Fruit fly (Drosophila melanogaster) whole organism, wandering third instar larva: ENCODE data around the gene CG13659.
A peak's percentile ranks its signal among the peaks of the same experiment; 100 is the strongest.

Experiments used
- CG32264 ChIP-seq: fragments of 200-800 bp; sonication (Bioruptor generic); optimal IDR thresholded peaks from 2 replicates; lab custom pipeline; 2016; ENCODE audit warnings: missing biosample characterization, missing genetic modification characterization
- Dfd ChIP-seq: fragments of >200 bp; optimal IDR thresholded peaks from 2 replicates; lab custom pipeline; 2017; ENCODE audit warnings: missing biosample characterization, missing genetic modification characterization
- Dif ChIP-seq: fragments of 200-275, 200-300 bp; sonication (Bioruptor generic); optimal IDR thresholded peaks from 2 replicates; lab custom pipeline; 2018; ENCODE audit warnings: missing biosample characterization, missing genetic modification characterization; ENCODE audit not compliant: partially characterized antibody
- GATAd ChIP-seq: sonication (Bioruptor generic); optimal IDR thresholded peaks from 2 replicates; lab custom pipeline; 2016; ENCODE audit warnings: missing biosample characterization, missing genetic modification characterization
- HLH106 ChIP-seq: fragments of 200-800 bp; optimal IDR thresholded peaks from 3 replicates; lab custom pipeline; 2019; ENCODE audit warnings: missing biosample characterization, mild to moderate bottlenecking, missing genetic modification characterization, moderate library complexity
- Hnf4 ChIP-seq: fragments of 200-800 bp; sonication (Bioruptor generic); optimal IDR thresholded peaks from 2 replicates; lab custom pipeline; 2016; ENCODE audit warnings: missing biosample characterization, mild to moderate bottlenecking, missing genetic modification characterization
- Hr83 ChIP-seq: fragments of 200-300 bp; sonication (Bioruptor generic); optimal IDR thresholded peaks from 2 replicates; lab custom pipeline; 2016; ENCODE audit warnings: missing biosample characterization, mild to moderate bottlenecking, missing genetic modification characterization, moderate library complexity; ENCODE audit not compliant: poor library complexity, severe bottlenecking
- Mio ChIP-seq: sonication (Bioruptor generic); optimal IDR thresholded peaks from 2 replicates; lab custom pipeline; 2016; ENCODE audit warnings: missing biosample characterization, missing genetic modification characterization
- Myc ChIP-seq: fragments of >200 bp; optimal IDR thresholded peaks from 2 replicates; lab custom pipeline; 2017
- N ChIP-seq: fragments of >200 bp; optimal IDR thresholded peaks from 2 replicates; lab custom pipeline; 2018; ENCODE audit warnings: missing biosample characterization, missing external identifiers, missing genetic modification characterization
- OdsH ChIP-seq: fragments of 200-800 bp; sonication (Bioruptor generic); optimal IDR thresholded peaks from 2 replicates; lab custom pipeline; 2016; ENCODE audit warnings: missing biosample characterization, mild to moderate bottlenecking, missing genetic modification characterization
- Rel ChIP-seq, 2 experiments: fragments of 200-800 bp; sonication (Bioruptor generic) in 1 of 2; optimal IDR thresholded peaks; 2 replicates in 1 of 2; 3 replicates in 1 of 2; lab custom pipeline; 2016 to 2019; ENCODE audit warnings: mild to moderate bottlenecking in 2 of 2, missing biosample characterization in 2 of 2, missing genetic modification characterization in 2 of 2, moderate library complexity in 1 of 2
- Sp1 ChIP-seq: fragments of 200-800 bp; sonication (Bioruptor generic); optimal IDR thresholded peaks from 3 replicates; lab custom pipeline; 2019; ENCODE audit warnings: missing biosample characterization, mild to moderate bottlenecking, missing genetic modification characterization, moderate library complexity
- Vsx2 ChIP-seq: fragments of 200-300, 225-300 bp; sonication (Bioruptor generic); optimal IDR thresholded peaks from 2 replicates; lab custom pipeline; 2018; ENCODE audit warnings: missing biosample characterization, missing genetic modification characterization; ENCODE audit not compliant: partially characterized antibody
- br ChIP-seq: fragments of 200-800 bp; sonication (Bioruptor generic); optimal IDR thresholded peaks from 2 replicates; lab custom pipeline; 2016; ENCODE audit warnings: missing biosample characterization, missing genetic modification characterization
- dl ChIP-seq, 2 experiments: fragments of 175-275, 200-275 bp in 1 of 2; fragments of 200-275 bp in 1 of 2; sonication (Bioruptor generic); optimal IDR thresholded peaks; lab custom pipeline; 2018; ENCODE audit warnings: mild to moderate bottlenecking in 2 of 2, missing biosample characterization in 2 of 2, missing genetic modification characterization in 2 of 2, moderate library complexity in 2 of 2; ENCODE audit not compliant: partially characterized antibody in 2 of 2, insufficient read depth in 1 of 2
- dmrt93B ChIP-seq: fragments of 200-800 bp; sonication (Bioruptor generic); optimal IDR thresholded peaks from 2 replicates; lab custom pipeline; 2018; ENCODE audit warnings: missing biosample characterization, mild to moderate bottlenecking, missing genetic modification characterization
- ey ChIP-seq: fragments of 200-800 bp; sonication (Bioruptor generic); optimal IDR thresholded peaks from 2 replicates; lab custom pipeline; 2016; ENCODE audit warnings: missing biosample characterization, missing genetic modification characterization
- foxo ChIP-seq, 2 experiments: fragments of 200-800 bp; sonication (Bioruptor generic); optimal IDR thresholded peaks; 2 replicates in 1 of 2; 3 replicates in 1 of 2; lab custom pipeline; 2016 to 2017; ENCODE audit warnings: missing biosample characterization in 2 of 2, missing genetic modification characterization in 2 of 2
- fru ChIP-seq: fragments of 200-800 bp; sonication (Bioruptor generic); optimal IDR thresholded peaks from 3 replicates; lab custom pipeline; 2016; ENCODE audit warnings: missing biosample characterization, mild to moderate bottlenecking, missing genetic modification characterization
- h ChIP-seq: fragments of 200-800 bp; sonication (Bioruptor generic); optimal IDR thresholded peaks from 3 replicates; lab custom pipeline; 2016; ENCODE audit warnings: missing biosample characterization, mild to moderate bottlenecking, missing genetic modification characterization
- jim ChIP-seq: fragments of 175-275, 200-325 bp; sonication (Bioruptor generic); optimal IDR thresholded peaks from 2 replicates; lab custom pipeline; 2016; ENCODE audit warnings: missing biosample characterization, mild to moderate bottlenecking, missing genetic modification characterization
- lola ChIP-seq: fragments of >200 bp; optimal IDR thresholded peaks from 2 replicates; lab custom pipeline; 2017; ENCODE audit warnings: missing biosample characterization, missing genetic modification characterization
- pan ChIP-seq: fragments of >200 bp; optimal IDR thresholded peaks from 2 replicates; lab custom pipeline; 2017
- psq ChIP-seq: fragments of 200-800 bp; sonication (Bioruptor generic); optimal IDR thresholded peaks from 3 replicates; lab custom pipeline; 2017; ENCODE audit warnings: missing biosample characterization, mild to moderate bottlenecking, missing genetic modification characterization, moderate library complexity
- rgr ChIP-seq: fragments of 200-800 bp; sonication (Bioruptor generic); optimal IDR thresholded peaks from 3 replicates; lab custom pipeline; 2016; ENCODE audit warnings: missing biosample characterization, mild to moderate bottlenecking, missing genetic modification characterization
- sage ChIP-seq: fragments of 200-800 bp; sonication (Bioruptor generic); optimal IDR thresholded peaks from 2 replicates; lab custom pipeline; 2016; ENCODE audit warnings: missing biosample characterization, mild to moderate bottlenecking, missing genetic modification characterization
- woc ChIP-seq: sonication (Bioruptor generic); optimal IDR thresholded peaks from 2 replicates; lab custom pipeline; 2016; ENCODE audit warnings: missing biosample characterization, mild to moderate bottlenecking, missing genetic modification characterization

CG13659 gene

DNA sequence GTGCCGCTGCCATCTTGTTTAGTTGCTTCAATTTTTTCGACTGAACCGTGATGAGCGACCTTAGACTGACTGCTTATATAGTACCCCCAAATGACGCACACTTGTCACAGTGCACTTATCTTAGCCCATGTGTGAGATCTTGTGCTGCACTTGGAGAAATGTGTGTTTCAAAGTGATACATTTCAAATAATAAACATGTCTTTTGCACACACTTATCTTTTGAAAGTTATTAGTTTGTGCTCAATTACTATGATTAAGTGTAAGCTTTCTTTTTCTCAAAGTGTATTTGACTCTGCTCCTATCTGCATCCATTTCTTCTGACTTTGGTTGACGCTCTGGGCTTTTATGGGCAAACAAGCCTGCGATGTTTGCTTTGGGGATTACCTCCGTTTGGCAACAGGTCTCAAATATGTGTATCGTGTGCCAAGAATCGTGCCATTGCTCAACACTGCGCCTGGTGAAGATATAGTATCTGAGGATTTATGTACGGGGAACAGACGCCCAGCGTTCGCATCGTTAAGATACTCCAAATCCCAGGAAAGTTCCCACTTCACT lies 20.8 kb upstream of the CG13659 start, which contains the start of gene CG10514:
Gene CG10514 (minus strand): TSS at position 51 of the 555 bp plus-strand sequence.
- TF ChIP-seq Vsx2, result no peak
- peak in 1 of 2 experiments; percentile 18 for TF ChIP-seq foxo (GFP tag; optimal IDR thresholded peaks at IDR 0.05; lab: Kevin White, UChicago)
- TF ChIP-seq ey, result peak; percentile 4
- peak; percentile 36 for TF ChIP-seq br (GFP tag; lab: Kevin White, UChicago)
- TF ChIP-seq rgr (GFP tag; lab: Kevin White, UChicago), result peak; percentile 24
- peak; percentile 18 for TF ChIP-seq psq (GFP tag; lab: Kevin White, UChicago)
- peak; percentile 77 for TF ChIP-seq Hr83 (GFP tag; lab: Kevin White, UChicago)
- peak; percentile 13 for TF ChIP-seq fru (GFP tag; lab: Kevin White, UChicago)
- TF ChIP-seq Sp1, result peak; percentile 10
- TF ChIP-seq HLH106 (tag; lab: Kevin White, UChicago), result no peak
- peak; percentile 43 for TF ChIP-seq OdsH (GFP tag; lab: Kevin White, UChicago)

DNA sequence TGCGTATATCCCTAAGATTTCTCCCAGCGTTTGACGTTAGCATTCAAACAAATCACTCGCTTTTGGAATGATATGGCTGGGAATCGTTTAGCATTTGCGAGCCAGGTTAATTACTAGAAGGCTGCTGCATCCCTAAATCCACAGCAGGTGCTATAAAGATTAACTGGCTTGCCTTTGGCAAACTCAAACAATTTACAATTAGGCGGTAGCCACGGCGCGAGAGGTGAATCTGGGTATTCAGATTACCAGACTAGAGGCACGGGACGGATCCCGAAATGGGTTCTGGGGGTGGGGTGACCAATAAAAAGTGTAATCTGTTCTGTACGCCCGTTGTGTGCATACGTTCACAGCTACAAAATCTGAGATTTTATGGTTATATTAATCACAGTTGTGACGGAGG lies 19.5 kb upstream of the CG13659 start, which contains the start of gene CG11892:
Gene CG11892 (plus strand): TSS at position 384 of the 400 bp plus-strand sequence.
- TF ChIP-seq Sp1 (peak; percentile 55), Myc (lab: Kevin White, UChicago) (no peak), br (GFP tag; lab: Kevin White, UChicago) (peak; percentile 57), fru (GFP tag; lab: Kevin White, UChicago) (peak; percentile 50), GATAd (GFP tag; lab: Kevin White, UChicago) (no peak), Hr83 (GFP tag; lab: Kevin White, UChicago) (peak; percentile 51), Hnf4 (GFP tag; lab: Kevin White, UChicago) (peak; percentile 24), rgr (GFP tag; lab: Kevin White, UChicago) (peak; percentile 36), OdsH (GFP tag; lab: Kevin White, UChicago) (peak; percentile 47), Rel (GFP tag; optimal IDR thresholded peaks at IDR 0.05; lab: Kevin White, UChicago) (no peak), Rel (tag; optimal IDR thresholded peaks at IDR 0.05; lab: Kevin White, UChicago) (no peak), psq (GFP tag; lab: Kevin White, UChicago) (no peak), Vsx2 (no peak), Dfd (GFP tag; lab: Kevin White, UChicago) (no peak), jim (GFP tag; lab: Kevin White, UChicago) (no peak), foxo (GFP tag; optimal IDR thresholded peaks at IDR 0.05; lab: Kevin White, UChicago) (no peak)

DNA sequence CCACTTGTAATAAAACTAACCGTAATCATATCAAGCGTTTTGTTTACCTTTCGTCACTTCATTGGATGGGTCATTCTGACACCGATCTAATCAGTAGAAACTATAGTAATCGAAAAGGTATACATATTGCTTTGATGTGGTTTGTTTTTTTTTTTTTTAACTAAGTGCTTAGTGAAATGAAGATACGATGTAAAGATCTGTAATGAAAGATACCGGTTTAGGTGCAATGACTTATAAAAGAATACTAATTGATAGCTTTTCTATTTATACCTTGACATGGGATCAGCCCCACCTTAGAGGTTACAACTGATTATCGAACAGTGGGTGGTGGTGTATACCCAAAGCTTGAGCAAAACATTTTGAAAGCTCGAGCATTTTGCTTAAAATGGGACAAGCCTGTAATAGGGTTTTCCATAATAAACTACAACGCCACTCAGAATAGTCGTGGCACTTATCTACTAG lies 17.5 kb upstream of the CG13659 start, which contains the start of gene CG31300:
Gene CG31300 (plus strand): TSS at position 412 of the 462 bp plus-strand sequence.
- no peak for TF ChIP-seq Vsx2
- TF ChIP-seq dl (GFP tag; optimal IDR thresholded peaks at IDR 0.05; lab: Kevin White, UChicago; ENCODE audit: insufficient read depth in 1 of 2, partially characterized antibody in 2 of 2), result no peak
- TF ChIP-seq Rel (GFP tag; optimal IDR thresholded peaks at IDR 0.05; lab: Kevin White, UChicago), result no peak
- no peak for TF ChIP-seq Rel (tag; optimal IDR thresholded peaks at IDR 0.05; lab: Kevin White, UChicago)
- no peak for TF ChIP-seq woc (GFP tag; lab: Kevin White, UChicago)
- TF ChIP-seq CG32264 (GFP tag; lab: Kevin White, UChicago), result no peak

DNA sequence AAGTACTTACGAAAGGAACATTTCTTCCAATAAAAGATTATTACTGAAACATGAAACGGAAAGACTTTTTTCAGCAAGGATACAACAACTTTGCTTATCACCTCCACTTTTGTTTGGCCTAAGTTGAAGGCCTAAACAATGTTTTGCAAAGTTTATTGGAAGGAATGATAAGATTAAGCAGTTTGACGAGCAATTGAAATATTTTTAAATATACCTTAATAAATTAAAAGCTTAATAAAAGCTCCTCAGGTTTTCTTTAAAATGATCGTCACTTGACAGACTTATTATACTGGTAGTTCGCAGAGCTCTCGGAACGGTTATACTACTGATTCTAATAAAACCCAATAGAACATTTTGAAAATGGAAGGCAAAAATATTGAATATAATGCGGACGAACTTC lies 15.5 kb upstream of the CG13659 start, which contains the start of gene CG31104:
Gene CG31104 (plus strand): TSS at position 301 of the 400 bp plus-strand sequence.
- no peak for TF ChIP-seq br (GFP tag; lab: Kevin White, UChicago)
- TF ChIP-seq h (GFP tag; lab: Kevin White, UChicago), result no peak

DNA sequence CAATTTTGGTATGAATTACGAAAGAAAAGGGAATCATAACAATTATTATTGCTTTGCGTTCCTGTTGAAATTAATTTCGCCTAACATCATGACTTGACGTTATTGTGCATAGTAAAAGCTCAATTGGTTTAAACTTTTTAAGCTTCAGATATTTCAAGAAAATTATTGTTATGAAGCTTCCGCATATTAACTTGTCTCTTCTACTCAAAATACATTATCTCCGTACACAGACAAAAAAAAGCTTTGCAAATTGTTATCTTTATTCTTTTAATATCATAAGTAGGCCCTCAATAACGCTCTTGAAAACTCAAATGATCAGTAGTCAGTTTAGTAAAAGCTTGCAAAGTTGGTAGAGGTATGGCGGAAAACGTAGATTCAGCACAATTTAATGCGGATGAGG lies 13.6 kb upstream of the CG13659 start, which contains the start of gene CG13658:
Gene CG13658 (plus strand): TSS at position 347 of the 400 bp plus-strand sequence.
- TF ChIP-seq Mio (no peak), fru (GFP tag; lab: Kevin White, UChicago) (no peak), woc (GFP tag; lab: Kevin White, UChicago) (no peak), Myc (lab: Kevin White, UChicago) (no peak), Sp1 (no peak), Hr83 (GFP tag; lab: Kevin White, UChicago) (no peak), N (GFP tag; lab: Kevin White, UChicago) (no peak), lola (GFP tag; lab: Kevin White, UChicago) (no peak), Dif (GFP tag; lab: Kevin White, UChicago) (no peak), CG32264 (GFP tag; lab: Kevin White, UChicago) (no peak), sage (no peak), dl (GFP tag; optimal IDR thresholded peaks at IDR 0.05; lab: Kevin White, UChicago; ENCODE audit: insufficient read depth in 1 of 2, partially characterized antibody in 2 of 2) (no peak), pan (lab: Kevin White, UChicago) (no peak), HLH106 (tag; lab: Kevin White, UChicago) (no peak), dmrt93B (GFP tag; lab: Kevin White, UChicago) (no peak), Vsx2 (no peak), Dfd (GFP tag; lab: Kevin White, UChicago) (no peak)
